Worm (Caenorhabditis elegans): Measurements from ENCODE around the gene R04E5.8.
A peak's percentile ranks its signal among the peaks of the same experiment; 100 is the strongest.

The R04E5.8 gene

ce11 chrX:8791821-8792220, 14.1 kb downstream of the R04E5.8 start, which contains the start of gene chup-1 (continued):
- TF ChIP-seq C16A3.4 (tag; optimal IDR thresholded peaks at IDR 0.05) (peak; percentile 49), irx-1 (tag; optimal IDR thresholded peaks at IDR 0.05) (no peak), ama-1 (optimal IDR thresholded peaks at IDR 0.05) (no peak), unc-98 (GFP tag; IDR thresholded peaks at IDR 0.05) (no peak), nhr-76 (tag; optimal IDR thresholded peaks at IDR 0.05) (no peak), pax-3 (tag; optimal IDR thresholded peaks at IDR 0.05) (no peak), sptf-1 (tag; optimal IDR thresholded peaks at IDR 0.05) (no peak), blmp-1 (tag; optimal IDR thresholded peaks at IDR 0.05) (peak; percentile 73), aly-2 (tag; optimal IDR thresholded peaks at IDR 0.05) (no peak), unc-86 (tag; optimal IDR thresholded peaks at IDR 0.05) (no peak), egl-13 (tag; optimal IDR thresholded peaks at IDR 0.05) (no peak), C34B4.2 (tag; optimal IDR thresholded peaks at IDR 0.05) (no peak), nhr-47 (tag; optimal IDR thresholded peaks at IDR 0.05) (peak; percentile 29), Y116A8C.19 (tag; optimal IDR thresholded peaks at IDR 0.05; ENCODE audit: borderline replicate concordance) (no peak), nhr-28 (tag; optimal IDR thresholded peaks at IDR 0.05) (no peak), nhr-20 (tag; optimal IDR thresholded peaks at IDR 0.05) (peak; percentile 31), unc-62 (GFP tag; optimal IDR thresholded peaks at IDR 0.05) (no peak), nhr-84 (tag; optimal IDR thresholded peaks at IDR 0.05) (no peak), ceh-82 (tag; optimal IDR thresholded peaks at IDR 0.05) (peak in 1 of 3 experiments; percentile 30), nhr-11 (tag; optimal IDR thresholded peaks at IDR 0.05) (no peak), snu-23 (GFP tag; optimal IDR thresholded peaks at IDR 0.05) (peak; percentile 52), nhr-90 (tag; optimal IDR thresholded peaks at IDR 0.05; ENCODE audit: poor library complexity) (no peak), ets-5 (GFP tag; IDR thresholded peaks at IDR 0.05) (no peak), hpl-2 (GFP tag; optimal IDR thresholded peaks at IDR 0.05) (no peak), fos-1 (tag; optimal IDR thresholded peaks at IDR 0.05) (no peak), zip-4 (GFP tag; optimal IDR thresholded peaks at IDR 0.05) (no peak), jun-1 (tag; optimal IDR thresholded peaks at IDR 0.05) (no peak), nhr-77 (tag; optimal IDR thresholded peaks at IDR 0.05) (no peak), mef-2 (tag; optimal IDR thresholded peaks at IDR 0.05) (no peak), fkh-4 (tag; optimal IDR thresholded peaks at IDR 0.05; ENCODE audit: borderline replicate concordance) (no peak), pag-3 (tag; optimal IDR thresholded peaks at IDR 0.05; ENCODE audit: borderline replicate concordance, insufficient read depth) (no peak), tbx-2 (tag; optimal IDR thresholded peaks at IDR 0.05) (no peak), zag-1 (tag; optimal IDR thresholded peaks at IDR 0.05) (no peak), unc-30 (tag; optimal IDR thresholded peaks at IDR 0.05) (no peak), tlp-1 (tag; optimal IDR thresholded peaks at IDR 0.05) (no peak), lin-15B (tag; optimal IDR thresholded peaks at IDR 0.05) (peak; percentile 25), xbp-1 (tag; optimal IDR thresholded peaks at IDR 0.05) (peak; percentile 18), dpl-1 (GFP tag; optimal IDR thresholded peaks at IDR 0.05) (peak in 1 of 3 experiments; percentile 48), mep-1 (tag; optimal IDR thresholded peaks at IDR 0.05) (no peak), elt-3 (tag; optimal IDR thresholded peaks at IDR 0.05) (peak in 1 of 6 experiments; percentile 30), sup-37 (GFP tag; optimal IDR thresholded peaks at IDR 0.05) (no peak), lir-3 (tag; optimal IDR thresholded peaks at IDR 0.05; ENCODE audit: poor library complexity) (no peak)

ce11 chrX:8790093-8790492, 15.8 kb downstream of the R04E5.8 start:
- no peak for TF ChIP-seq fkh-4 (tag; optimal IDR thresholded peaks at IDR 0.05; ENCODE audit: borderline replicate concordance)
- no peak for TF ChIP-seq nhr-85 (tag)
- no peak for TF ChIP-seq lin-39 (tag; optimal IDR thresholded peaks at IDR 0.05)
- TF ChIP-seq fos-1 (tag; optimal IDR thresholded peaks at IDR 0.05): no peak
- TF ChIP-seq lin-13 (GFP tag; optimal IDR thresholded peaks at IDR 0.05): no peak
